Worm (Caenorhabditis elegans) whole organism, mixed stage, embryonic: Measurements from ENCODE around the gene F43C11.4.

Experiments used
- elt-1 ChIP-seq: sonication (generic microtip); optimal IDR thresholded peaks from 2 replicates; lab custom pipeline; 2017; ENCODE audit warnings: missing genetic modification characterization, mild to moderate bottlenecking, missing compliant biosample characterization, antibody characterized with exemption, moderate library complexity, borderline replicate concordance; ENCODE audit not compliant: insufficient read depth
- mab-5 ChIP-seq: fragments of 150-350 bp; optimal IDR thresholded peaks from 2 replicates; lab custom pipeline; 2014; ENCODE audit warnings: missing biosample characterization, missing genetic modification characterization
- nhr-2 ChIP-seq: fragments of 150-350 bp; optimal IDR thresholded peaks from 2 replicates; lab custom pipeline; 2014; ENCODE audit warnings: missing biosample characterization, missing genetic modification characterization
- unc-62 ChIP-seq: fragments of 150-350 bp; optimal IDR thresholded peaks from 2 replicates; lab custom pipeline; 2014; ENCODE audit warnings: missing biosample characterization, missing genetic modification reagents, missing genetic modification characterization

ce11 chrII:2378465-2379009 lies 31.8 kb downstream of the F43C11.4 start:
- no peak for TF ChIP-seq nhr-2 (tag; lab: Kevin White, UChicago)
- no peak for TF ChIP-seq elt-1
- TF ChIP-seq mab-5 (tag; lab: Kevin White, UChicago), result no peak
- TF ChIP-seq unc-62, result no peak
